Worm (Caenorhabditis elegans) whole organism, L4/young adult: ENCODE results near the gene mbl-1.

ENCODE experiments used
- W03F9.2 ChIP-seq: fragments of 150-350 bp; optimal IDR thresholded peaks from 2 replicates; lab custom pipeline; 2014; ENCODE audit warnings: missing biosample characterization, missing genetic modification characterization
- dao-5 ChIP-seq: sonication (generic microtip); optimal IDR thresholded peaks from 2 replicates; lab custom pipeline; 2016; ENCODE audit warnings: missing genotype, missing genetic modification characterization, moderate library complexity, missing compliant biosample characterization
- him-1 ChIP-seq: sonication (generic microtip); optimal IDR thresholded peaks from 2 replicates; lab custom pipeline; 2016; ENCODE audit warnings: missing genotype, missing genetic modification reagents, missing genetic modification characterization, missing compliant biosample characterization

The mbl-1 gene

ce11 chrX:17003473-17004123, 25.2 kb downstream of the mbl-1 start:
- TF ChIP-seq W03F9.2, result no peak
- no peak for TF ChIP-seq dao-5
- TF ChIP-seq him-1 (tag; lab: Kevin White, UChicago), result no peak

ce11 chrX:17006843-17007242, 28.4 kb downstream of the mbl-1 start:
- TF ChIP-seq him-1 (tag; lab: Kevin White, UChicago) (no peak), dao-5 (no peak), W03F9.2 (no peak)

- no peak for TF ChIP-seq him-1 (tag; lab: Kevin White, UChicago)
- TF ChIP-seq dao-5, result no peak
- no peak for TF ChIP-seq W03F9.2
Observed at ce11 chrX:17013162-17013561, 34.8 kb downstream of the mbl-1 start, which contains the start of gene F35B3.3. Gene F35B3.3, plus strand, starts transcription at chrX:17013462.

DNA sequence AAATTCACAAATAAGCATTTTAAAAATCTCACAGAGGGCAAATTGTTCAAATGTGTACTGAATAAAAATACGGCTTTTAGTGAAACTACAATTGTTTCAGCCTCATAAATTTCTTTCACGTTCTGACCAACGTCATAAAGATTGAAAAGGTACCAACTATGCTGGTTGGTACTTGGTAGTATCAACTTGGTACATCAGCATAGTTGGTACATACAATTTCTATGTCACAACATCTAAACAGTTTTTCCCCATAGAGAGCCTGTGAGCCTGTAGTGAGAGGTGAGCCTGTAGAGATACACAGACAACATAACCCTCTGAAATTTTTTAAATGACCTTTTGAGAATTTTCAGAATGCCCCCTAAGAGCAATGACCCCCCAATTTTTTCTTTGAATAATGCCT, 40.7 kb downstream of the mbl-1 start:
- no peak for TF ChIP-seq him-1 (tag; lab: Kevin White, UChicago)
- no peak for TF ChIP-seq dao-5
- TF ChIP-seq W03F9.2, result no peak

DNA sequence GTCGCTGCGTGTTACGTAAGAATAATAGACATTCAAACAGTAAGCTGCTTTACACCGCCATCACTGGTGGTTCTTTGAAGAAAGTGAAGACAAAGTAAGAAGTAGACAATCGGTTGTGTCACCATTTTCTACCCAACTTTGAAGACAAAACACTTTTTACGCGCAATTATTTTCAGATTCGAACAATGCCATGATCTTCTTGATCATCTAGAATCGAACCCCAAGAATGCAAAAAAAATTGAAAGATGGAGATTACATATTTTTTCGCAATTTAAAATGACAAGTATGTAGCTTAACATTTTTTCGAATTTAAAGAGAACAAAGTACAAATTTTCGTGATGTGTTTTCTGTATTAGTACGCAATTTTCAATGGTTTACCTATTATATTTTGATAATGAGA, 42.5 kb downstream of the mbl-1 start, which contains the start of gene F35B3.4:
Gene F35B3.4, minus strand, starts transcription at position 101 of the 400 bp plus-strand sequence.
- TF ChIP-seq dao-5 (no peak), W03F9.2 (no peak), him-1 (tag; lab: Kevin White, UChicago) (no peak)

DNA sequence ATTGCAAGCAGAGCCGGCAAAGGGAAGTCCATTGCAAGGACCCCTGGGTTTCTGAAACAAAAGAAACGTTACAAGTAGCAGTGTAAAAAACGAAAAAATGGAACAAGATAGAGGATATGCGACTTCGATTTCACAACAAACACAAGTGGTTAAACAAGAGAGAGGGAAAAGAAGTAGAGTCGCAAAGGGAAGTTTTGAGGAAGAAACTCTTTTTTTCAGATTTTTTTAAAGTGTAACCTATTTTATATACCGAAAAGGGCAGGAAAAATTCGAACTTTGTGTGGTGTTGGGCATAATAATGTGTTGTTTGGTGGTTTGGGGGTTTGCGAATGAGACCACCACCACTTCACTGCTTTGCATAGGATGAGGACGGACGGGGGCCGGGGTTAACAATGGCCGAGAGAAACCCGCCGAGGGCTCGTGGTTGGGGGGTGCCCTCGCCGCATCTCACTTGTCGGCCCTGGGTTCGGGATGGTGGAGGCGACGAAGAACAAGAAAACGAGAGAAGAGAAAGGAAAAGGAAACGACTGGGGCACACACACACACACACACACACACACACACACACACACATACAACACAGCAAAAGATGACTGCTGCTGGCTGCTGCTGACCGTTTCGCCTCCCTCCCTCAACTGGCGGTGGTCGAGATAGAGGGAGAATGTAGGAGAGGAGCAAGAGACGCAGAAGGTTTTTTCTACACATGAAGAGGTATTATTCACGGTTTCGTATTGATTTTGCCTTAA, 51.9 kb downstream of the mbl-1 start, which contains the start of gene ptrn-1:
Gene ptrn-1, minus strand, starts transcription at position 51 of the 746 bp plus-strand sequence.
- TF ChIP-seq W03F9.2 (no peak), him-1 (tag; lab: Kevin White, UChicago) (peak; percentile 22), dao-5 (no peak)

DNA sequence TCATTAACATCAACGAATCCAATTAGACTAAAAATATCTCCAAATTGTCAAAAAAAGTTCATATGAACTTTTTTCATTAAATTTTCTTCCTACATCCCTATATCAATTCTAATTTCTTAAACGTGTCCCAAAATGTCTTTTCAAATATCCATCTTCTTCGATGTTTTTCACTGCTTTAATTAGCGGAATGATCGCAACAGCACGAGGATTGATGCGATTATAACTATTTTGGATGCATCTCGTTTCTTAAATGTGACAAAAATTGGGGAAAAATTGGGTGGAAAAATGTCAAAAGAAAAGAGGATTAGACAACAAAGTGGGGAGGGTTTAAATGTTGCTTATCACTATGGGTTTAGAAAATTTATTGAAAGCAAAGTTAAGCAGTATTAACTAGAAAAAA, 55.8 kb downstream of the mbl-1 start:
- TF ChIP-seq dao-5, result no peak
- no peak for TF ChIP-seq him-1 (tag; lab: Kevin White, UChicago)
- TF ChIP-seq W03F9.2, result no peak

ce11 chrX:17034773-17035172, 56.4 kb downstream of the mbl-1 start:
- TF ChIP-seq W03F9.2 (no peak), dao-5 (no peak), him-1 (tag; lab: Kevin White, UChicago) (no peak)

DNA sequence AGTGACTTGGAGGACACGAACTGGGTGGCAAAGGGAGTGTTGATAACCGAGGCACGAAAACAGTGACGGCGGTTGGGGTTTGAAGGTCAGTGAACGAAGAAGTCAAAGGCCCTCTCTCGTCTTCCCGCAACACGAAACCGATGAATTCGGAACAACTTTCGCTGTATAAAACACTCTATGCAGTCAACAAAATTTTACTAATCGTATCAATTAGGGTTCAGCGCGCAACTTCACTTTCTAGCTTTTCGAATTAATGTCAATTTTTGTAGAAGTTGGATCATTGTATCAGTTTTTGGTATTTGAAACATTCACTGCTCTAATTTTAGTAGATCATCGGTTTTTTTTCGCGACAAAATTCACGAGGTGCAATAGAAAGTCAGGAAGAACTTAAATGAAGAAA, 60.2 kb downstream of the mbl-1 start:
- TF ChIP-seq dao-5, result no peak
- TF ChIP-seq W03F9.2, result no peak
- no peak for TF ChIP-seq him-1 (tag; lab: Kevin White, UChicago)

- TF ChIP-seq W03F9.2, result no peak
- TF ChIP-seq him-1 (tag; lab: Kevin White, UChicago), result no peak
- no peak for TF ChIP-seq dao-5
Observed at ce11 chrX:17041571-17041970, 63.2 kb downstream of the mbl-1 start.

DNA sequence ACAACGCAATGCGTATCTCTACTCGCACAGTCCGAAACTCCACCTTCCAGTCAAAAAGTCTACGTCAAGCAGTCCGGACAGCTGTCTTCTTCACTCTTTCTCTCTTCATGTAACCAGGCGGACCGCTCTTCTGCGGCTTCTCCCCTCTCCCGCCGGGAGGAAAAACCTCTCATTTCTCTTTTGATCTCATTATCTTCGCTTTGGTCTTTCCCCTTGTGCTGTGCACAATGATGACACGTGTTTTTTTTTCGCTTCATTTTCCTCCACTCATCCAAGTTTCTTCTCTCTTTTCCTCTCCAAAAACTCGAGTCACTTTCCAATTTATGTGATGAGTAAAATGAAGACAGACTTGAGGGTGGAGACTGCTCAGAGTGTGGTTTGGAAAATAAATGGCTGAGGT, 64.5 kb downstream of the mbl-1 start, which contains the start of gene F35B3.7:
Gene F35B3.7, minus strand, starts transcription at position 133 of the 400 bp plus-strand sequence.
- TF ChIP-seq dao-5, result no peak
- no peak for TF ChIP-seq W03F9.2
- TF ChIP-seq him-1 (tag; lab: Kevin White, UChicago), result no peak

DNA sequence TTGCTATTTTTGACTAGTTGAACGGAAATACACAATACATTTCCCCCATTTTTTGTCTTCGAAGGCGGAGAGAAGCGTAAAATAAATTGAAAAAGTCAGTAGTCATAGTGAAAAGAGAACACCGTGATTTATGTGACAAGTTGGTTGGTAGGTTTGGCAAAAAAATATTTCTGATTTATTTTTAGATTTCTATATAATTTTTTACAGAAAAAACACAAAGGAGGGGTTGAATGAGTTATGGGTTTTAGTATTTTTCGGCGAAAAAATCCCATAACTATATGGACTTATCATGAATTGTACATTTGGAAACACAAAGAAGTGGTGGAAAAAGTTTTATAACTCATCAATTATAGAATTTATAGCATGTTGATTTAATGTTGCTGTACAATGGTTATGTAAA, 67.1 kb downstream of the mbl-1 start, which contains the start of gene C30G4.2:
Gene C30G4.2, minus strand, starts transcription at position 101 of the 400 bp plus-strand sequence.
- TF ChIP-seq W03F9.2 (no peak), him-1 (tag; lab: Kevin White, UChicago) (no peak), dao-5 (no peak)

DNA sequence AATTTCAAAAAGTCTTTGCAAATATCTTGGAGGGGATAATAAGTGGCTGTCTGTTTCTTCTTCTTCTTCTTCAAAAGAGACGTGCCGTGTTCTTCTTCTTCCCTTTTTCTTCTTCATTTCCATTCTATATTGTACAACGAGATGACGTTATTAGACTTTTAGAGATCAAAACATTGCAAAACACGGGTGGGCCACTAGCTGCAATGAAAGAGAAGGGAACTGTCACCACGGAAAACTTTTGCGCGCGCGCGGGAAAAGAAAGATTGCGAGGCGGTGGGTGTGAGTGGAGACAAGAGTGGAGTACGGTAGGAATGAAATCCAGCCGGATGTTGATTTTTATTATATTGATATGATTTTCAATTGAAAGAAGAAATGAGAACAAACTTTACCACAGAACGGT, 75.7 kb downstream of the mbl-1 start:
- TF ChIP-seq dao-5 (no peak), him-1 (tag; lab: Kevin White, UChicago) (no peak), W03F9.2 (no peak)

ce11 chrX:17055481-17055835, 77.0 kb downstream of the mbl-1 start, which contains the start of gene gcy-11:
Gene gcy-11, minus strand, starts transcription at chrX:17055581.
- TF ChIP-seq him-1 (tag; lab: Kevin White, UChicago) (no peak), W03F9.2 (no peak), dao-5 (no peak)
